Worm (Caenorhabditis elegans): Measurements from ENCODE around the gene dhhc-4.

dhhc-4 gene

DNA sequence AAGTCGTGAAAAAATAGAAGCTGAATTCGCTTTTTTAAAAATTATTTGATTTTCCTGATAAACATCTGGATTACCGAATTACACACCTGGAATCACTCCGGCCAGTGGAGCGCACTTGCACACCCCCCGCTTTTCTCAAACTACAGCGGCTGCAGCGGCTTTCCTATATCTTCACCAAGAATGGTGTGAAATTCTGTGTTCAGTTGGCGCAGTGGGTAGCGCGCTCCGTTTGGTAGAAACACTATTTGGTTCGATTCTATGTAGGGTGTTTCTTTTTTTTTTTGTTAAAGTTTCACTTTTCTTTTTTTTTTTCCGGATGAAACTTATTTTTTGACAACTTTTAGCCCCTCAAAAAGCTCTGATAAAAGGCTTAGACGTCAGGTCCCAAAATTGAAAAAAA is 18.5 kb downstream of the dhhc-4 start:
- peak; percentile 71 for TF ChIP-seq nhr-85 (tag)
- TF ChIP-seq isw-1 (GFP tag; IDR thresholded peaks at IDR 0.05) = 0 out of 2 replicates have a peak, but pooled peaks have one; percentile 3

DNA sequence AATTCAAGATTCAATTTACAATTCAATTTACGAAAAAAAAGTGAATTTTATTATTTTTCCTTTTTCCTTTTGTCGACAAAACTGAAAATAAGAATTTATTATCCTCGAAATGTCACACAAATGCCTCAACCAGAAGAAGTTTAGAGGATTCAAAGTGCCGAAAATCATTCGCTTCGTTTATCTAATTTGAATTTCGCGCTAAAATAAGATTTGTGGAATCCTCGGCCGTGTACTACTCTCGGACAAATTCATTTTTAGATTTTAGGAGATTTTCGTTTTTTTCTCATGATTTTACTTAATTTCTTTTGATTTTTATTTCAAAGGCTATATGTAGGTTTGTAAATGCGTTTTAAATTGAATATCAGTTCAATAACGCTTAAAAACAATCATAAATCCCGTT is 19.0 kb downstream of the dhhc-4 start:
- TF ChIP-seq unc-30 (tag; optimal IDR thresholded peaks at IDR 0.05) = no peak
- no peak for TF ChIP-seq pqm-1 (tag; optimal IDR thresholded peaks at IDR 0.05)
- no peak for TF ChIP-seq ets-5 (GFP tag; IDR thresholded peaks at IDR 0.05)
- no peak for TF ChIP-seq snu-23 (GFP tag; optimal IDR thresholded peaks at IDR 0.05)
- no peak for TF ChIP-seq pax-3 (tag; optimal IDR thresholded peaks at IDR 0.05)
- TF ChIP-seq vab-15 (tag; optimal IDR thresholded peaks at IDR 0.05) = no peak
- TF ChIP-seq fkh-4 (tag; optimal IDR thresholded peaks at IDR 0.05; ENCODE audit: borderline replicate concordance) = no peak
- no peak for TF ChIP-seq tlp-1 (tag; optimal IDR thresholded peaks at IDR 0.05)
- no peak for TF ChIP-seq C16A3.4 (tag; optimal IDR thresholded peaks at IDR 0.05)
- TF ChIP-seq alr-1 (tag; optimal IDR thresholded peaks at IDR 0.05; ENCODE audit: borderline replicate concordance) = no peak
- no peak for TF ChIP-seq nhr-12 (tag; optimal IDR thresholded peaks at IDR 0.05)
- peak; percentile 49 to 69 (median 56) for TF ChIP-seq dpl-1 (GFP tag; optimal IDR thresholded peaks at IDR 0.05)
- no peak for TF ChIP-seq ceh-82 (tag; optimal IDR thresholded peaks at IDR 0.05)
- TF ChIP-seq lin-14 (GFP tag; optimal IDR thresholded peaks at IDR 0.05) = no peak
- TF ChIP-seq lin-35 (GFP tag; optimal IDR thresholded peaks at IDR 0.05) = peak in 1 of 2 experiments; percentile 26
- no peak for TF ChIP-seq sptf-1 (tag; optimal IDR thresholded peaks at IDR 0.05)
- no peak for TF ChIP-seq nhr-85 (tag)
- TF ChIP-seq aly-2 (tag; optimal IDR thresholded peaks at IDR 0.05) = no peak
- no peak for TF ChIP-seq ceh-90 (tag; optimal IDR thresholded peaks at IDR 0.05)
- peak; percentile 72 to 89 for TF ChIP-seq efl-1 (optimal IDR thresholded peaks at IDR 0.05)
- peak; percentile 64 to 95 for TF ChIP-seq efl-1 (GFP tag; optimal IDR thresholded peaks at IDR 0.05 in 1 of 2)
- TF ChIP-seq unc-130 (tag; optimal IDR thresholded peaks at IDR 0.05) = no peak
- no peak for TF ChIP-seq irx-1 (tag; optimal IDR thresholded peaks at IDR 0.05)
- TF ChIP-seq aha-1 (tag; optimal IDR thresholded peaks at IDR 0.05) = no peak
- TF ChIP-seq lin-13 (GFP tag; optimal IDR thresholded peaks at IDR 0.05) = no peak
- no peak for TF ChIP-seq ztf-11 (tag; optimal IDR thresholded peaks at IDR 0.05)
- TF ChIP-seq ztf-4 (tag; optimal IDR thresholded peaks at IDR 0.05) = no peak
- 0 out of 2 replicates have a peak, but pooled peaks have one; percentile 10 for TF ChIP-seq grh-1 (GFP tag; IDR thresholded peaks at IDR 0.05)
- no peak for TF ChIP-seq lir-3 (tag; optimal IDR thresholded peaks at IDR 0.05; ENCODE audit: poor library complexity)
- peak; percentile 13 for TF ChIP-seq rnt-1 (tag; optimal IDR thresholded peaks at IDR 0.05)
- TF ChIP-seq swsn-7 (tag; optimal IDR thresholded peaks at IDR 0.05) = no peak

- TF ChIP-seq lin-35 (GFP tag; optimal IDR thresholded peaks at IDR 0.05) = peak; percentile 52 to 61
- peak; percentile 33 for TF ChIP-seq F16B12.6 (tag; optimal IDR thresholded peaks at IDR 0.05)
- peak; percentile 38 for TF ChIP-seq mep-1 (tag; optimal IDR thresholded peaks at IDR 0.05)
- no peak for TF ChIP-seq nhr-77 (tag; optimal IDR thresholded peaks at IDR 0.05)
- no peak for TF ChIP-seq aly-2 (tag; optimal IDR thresholded peaks at IDR 0.05)
- no peak for TF ChIP-seq lin-13 (GFP tag; optimal IDR thresholded peaks at IDR 0.05)
- no peak for TF ChIP-seq blmp-1 (tag; optimal IDR thresholded peaks at IDR 0.05)
- no peak for TF ChIP-seq irx-1 (tag; optimal IDR thresholded peaks at IDR 0.05)
- peak; percentile 4 for TF ChIP-seq swsn-7 (tag; optimal IDR thresholded peaks at IDR 0.05)
- no peak for TF ChIP-seq hlh-17 (GFP tag; optimal IDR thresholded peaks at IDR 0.05; ENCODE audit: borderline replicate concordance)
- TF ChIP-seq skn-1 (tag; optimal IDR thresholded peaks at IDR 0.05) = peak; percentile 40
- TF ChIP-seq sptf-1 (tag; optimal IDR thresholded peaks at IDR 0.05) = no peak
- TF ChIP-seq unc-30 (tag; optimal IDR thresholded peaks at IDR 0.05) = no peak
- no peak for TF ChIP-seq mef-2 (tag; optimal IDR thresholded peaks at IDR 0.05)
- no peak for TF ChIP-seq ets-5 (GFP tag; IDR thresholded peaks at IDR 0.05)
- TF ChIP-seq ceh-82 (tag; optimal IDR thresholded peaks at IDR 0.05) = peak in 1 of 3 experiments; percentile 36
- TF ChIP-seq efl-1 (optimal IDR thresholded peaks at IDR 0.05) = peak; percentile 52 to 67
- TF ChIP-seq efl-1 (GFP tag; optimal IDR thresholded peaks at IDR 0.05 in 1 of 2) = peak; percentile 45 to 94
- no peak for TF ChIP-seq ama-1 (optimal IDR thresholded peaks at IDR 0.05)
- TF ChIP-seq nhr-20 (tag; optimal IDR thresholded peaks at IDR 0.05) = peak; percentile 30
- no peak for TF ChIP-seq nhr-90 (tag; optimal IDR thresholded peaks at IDR 0.05; ENCODE audit: poor library complexity)
- no peak for TF ChIP-seq lin-39 (tag; optimal IDR thresholded peaks at IDR 0.05)
- no peak for TF ChIP-seq tbx-2 (tag; optimal IDR thresholded peaks at IDR 0.05)
- TF ChIP-seq nhr-19 (GFP tag; conservative IDR thresholded peaks at IDR 0.05) = no peak
- peak; percentile 9 for TF ChIP-seq lin-15B (tag; optimal IDR thresholded peaks at IDR 0.05)
- peak; percentile 36 for TF ChIP-seq rnt-1 (tag; optimal IDR thresholded peaks at IDR 0.05)
- no peak for TF ChIP-seq egl-27 (tag; optimal IDR thresholded peaks at IDR 0.05)
- TF ChIP-seq nhr-71 (tag; optimal IDR thresholded peaks at IDR 0.05) = peak; percentile 46
- TF ChIP-seq C04F5.9 (tag; optimal IDR thresholded peaks at IDR 0.05) = no peak
- peak; percentile 17 for TF ChIP-seq nhr-47 (tag; optimal IDR thresholded peaks at IDR 0.05)
- no peak for TF ChIP-seq ztf-4 (tag; optimal IDR thresholded peaks at IDR 0.05)
Observed at ce11 chrIII:9848083-9848482, 19.5 kb downstream of the dhhc-4 start, which contains the start of gene mrpl-36. TSS of gene mrpl-36 (minus strand) at chrIII:9848116.

Measured in whole organism, L1 larva.